Worm (Caenorhabditis elegans) whole organism, L3 larva: Measurements from ENCODE around the gene F44F4.15.

ENCODE experiments used
- ZK546.5 ChIP-seq: sonication (generic microtip); optimal IDR thresholded peaks from 2 replicates; lab custom pipeline; 2017; ENCODE audit warnings: missing biosample characterization, missing genetic modification characterization
- aly-2 ChIP-seq: fragments of 150-350 bp; optimal IDR thresholded peaks from 2 replicates; lab custom pipeline; 2014; ENCODE audit warnings: missing biosample characterization, missing genetic modification characterization
- ama-1 ChIP-seq: fragments of 150-350 bp; optimal IDR thresholded peaks from 2 replicates; lab custom pipeline; 2018
- ceh-16 ChIP-seq: sonication (generic microtip); optimal IDR thresholded peaks from 2 replicates; lab custom pipeline; 2017; ENCODE audit warnings: missing biosample characterization, missing genetic modification characterization
- ceh-9 ChIP-seq: sonication (generic microtip); optimal IDR thresholded peaks from 2 replicates; lab custom pipeline; 2018; ENCODE audit warnings: missing biosample characterization, missing genetic modification characterization
- daf-12 ChIP-seq: fragments of 150-350 bp; optimal IDR thresholded peaks from 2 replicates; lab custom pipeline; 2014; ENCODE audit warnings: missing biosample characterization, missing genetic modification reagents, missing genetic modification characterization
- egl-27 ChIP-seq: sonication (generic microtip); optimal IDR thresholded peaks from 4 replicates; lab custom pipeline; 2017; ENCODE audit warnings: missing biosample characterization, missing genetic modification reagents, missing genetic modification characterization
- egl-5 ChIP-seq: fragments of 150-350 bp; optimal IDR thresholded peaks from 2 replicates; lab custom pipeline; 2017; ENCODE audit warnings: missing biosample characterization, missing genetic modification reagents, missing genetic modification characterization, inconsistent platforms
- elt-1 ChIP-seq: fragments of 150-350 bp; optimal IDR thresholded peaks from 2 replicates; lab custom pipeline; 2014; ENCODE audit warnings: missing biosample characterization, missing genetic modification characterization
- elt-3 ChIP-seq, 3 experiments: fragments of 150-350 bp in 1 of 3; sonication (generic microtip) in 2 of 3; optimal IDR thresholded peaks; 2 replicates in 2 of 3; 4 replicates in 1 of 3; lab custom pipeline; 2014 to 2017; ENCODE audit warnings: missing biosample characterization in 3 of 3, missing genetic modification characterization in 3 of 3
- eor-1 ChIP-seq, 2 experiments: fragments of 150-350 bp; optimal IDR thresholded peaks; 2 replicates each; lab custom pipeline; 2014 to 2018; ENCODE audit warnings: missing biosample characterization in 2 of 2, missing genetic modification characterization in 2 of 2
- fkh-2 ChIP-seq: fragments of 150-350 bp; optimal IDR thresholded peaks from 2 replicates; lab custom pipeline; 2014; ENCODE audit warnings: missing biosample characterization, missing genetic modification reagents, missing genetic modification characterization
- fos-1 ChIP-seq: fragments of 150-350 bp; optimal IDR thresholded peaks from 2 replicates; lab custom pipeline; 2014; ENCODE audit warnings: missing biosample characterization, missing genetic modification characterization
- jun-1 ChIP-seq: fragments of 150-350 bp; optimal IDR thresholded peaks from 2 replicates; lab custom pipeline; 2014; ENCODE audit warnings: missing biosample characterization, missing genetic modification reagents, missing genetic modification characterization
- lin-15B ChIP-seq: fragments of 150-350 bp; optimal IDR thresholded peaks from 2 replicates; lab custom pipeline; 2014; ENCODE audit warnings: missing biosample characterization, missing genetic modification characterization
- lsy-12 ChIP-seq: sonication (generic microtip); optimal IDR thresholded peaks from 2 replicates; lab custom pipeline; 2016; ENCODE audit warnings: mild to moderate bottlenecking, missing genetic modification characterization, missing compliant biosample characterization
- mml-1 ChIP-seq: fragments of 150-350 bp; sonication (generic microtip); optimal IDR thresholded peaks from 3 replicates; lab custom pipeline; 2014; ENCODE audit warnings: missing biosample characterization, missing genetic modification characterization
- nfya-1 ChIP-seq: sonication (generic microtip); optimal IDR thresholded peaks from 2 replicates; lab custom pipeline; 2017; ENCODE audit warnings: missing genetic modification characterization, mild to moderate bottlenecking, missing compliant biosample characterization, antibody characterized with exemption, moderate library complexity; ENCODE audit not compliant: insufficient read depth
- nhr-11 ChIP-seq: fragments of 150-350 bp; optimal IDR thresholded peaks from 2 replicates; lab custom pipeline; 2014; ENCODE audit warnings: missing biosample characterization, missing genetic modification characterization
- nhr-23 ChIP-seq: fragments of 150-350 bp; optimal IDR thresholded peaks from 2 replicates; lab custom pipeline; 2014; ENCODE audit warnings: missing biosample characterization, missing genetic modification reagents, missing genetic modification characterization
- nhr-25 ChIP-seq: sonication (generic microtip); optimal IDR thresholded peaks from 2 replicates; lab custom pipeline; 2017; ENCODE audit warnings: missing biosample characterization, missing genetic modification characterization
- nhr-28 ChIP-seq: fragments of 150-350 bp; optimal IDR thresholded peaks from 2 replicates; lab custom pipeline; 2014; ENCODE audit warnings: missing biosample characterization, missing genetic modification characterization
- nhr-76 ChIP-seq: fragments of 150-350 bp; sonication (generic microtip); optimal IDR thresholded peaks from 5 replicates; lab custom pipeline; 2014; ENCODE audit warnings: missing biosample characterization, missing genetic modification characterization
- nhr-77 ChIP-seq: fragments of 150-350 bp; optimal IDR thresholded peaks from 2 replicates; lab custom pipeline; 2014; ENCODE audit warnings: missing biosample characterization, missing genetic modification characterization
- pqm-1 ChIP-seq: fragments of 150-350 bp; optimal IDR thresholded peaks from 2 replicates; lab custom pipeline; 2017; ENCODE audit warnings: missing biosample characterization, missing genetic modification characterization, inconsistent platforms
- skn-1 ChIP-seq: fragments of 150-350 bp; optimal IDR thresholded peaks from 2 replicates; lab custom pipeline; 2014; ENCODE audit warnings: missing biosample characterization, missing genetic modification characterization
- snpc-4 ChIP-seq: fragments of 150-350 bp; optimal IDR thresholded peaks from 2 replicates; lab custom pipeline; 2014; ENCODE audit warnings: missing biosample characterization, missing genetic modification characterization
- tbx-2 ChIP-seq: sonication (generic microtip); optimal IDR thresholded peaks from 2 replicates; lab custom pipeline; 2016; ENCODE audit warnings: mild to moderate bottlenecking, missing genetic modification characterization, missing compliant biosample characterization
- unc-39 ChIP-seq: sonication (generic microtip); optimal IDR thresholded peaks from 4 replicates; lab custom pipeline; 2017; ENCODE audit warnings: missing biosample characterization, missing genetic modification characterization
- zag-1 ChIP-seq: fragments of 150-350 bp; optimal IDR thresholded peaks from 2 replicates; lab custom pipeline; 2014; ENCODE audit warnings: missing biosample characterization, missing genetic modification characterization
- ztf-4 ChIP-seq: fragments of 150-350 bp; optimal IDR thresholded peaks from 2 replicates; lab custom pipeline; 2014; ENCODE audit warnings: missing biosample characterization, missing genetic modification characterization

F44F4.15 gene

DNA sequence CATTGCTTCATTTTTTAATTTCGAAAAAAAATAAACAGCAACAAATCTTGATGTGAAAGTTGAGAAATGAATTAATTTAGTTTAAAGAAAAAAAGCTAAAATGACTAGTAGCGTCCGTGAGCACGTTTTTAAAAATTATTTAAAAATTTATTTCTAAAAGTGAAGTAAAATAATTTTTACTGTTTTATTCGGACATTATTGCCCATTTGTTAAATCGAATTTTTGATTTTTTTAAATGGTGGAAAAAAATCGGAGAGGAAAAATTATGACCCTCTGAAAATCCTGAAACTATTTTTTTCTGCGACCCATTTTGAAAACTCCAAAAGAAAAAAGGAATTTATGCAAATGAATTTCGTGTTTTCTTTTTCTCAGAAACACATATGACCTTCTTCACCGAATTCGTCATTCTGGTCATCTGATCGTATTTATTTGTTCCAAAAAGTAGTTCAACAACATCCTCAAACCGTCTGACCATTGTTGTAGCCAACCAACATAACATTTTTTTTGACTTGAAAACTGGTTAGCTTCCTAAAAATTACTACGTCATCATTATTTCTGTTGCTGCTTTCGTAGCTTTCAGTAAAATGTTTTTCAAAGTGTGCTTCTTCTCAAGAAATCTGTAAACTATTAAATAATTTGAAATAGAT, 28.5 kb upstream of the F44F4.15 start, which contains the start of gene F44F4.3:
Gene F44F4.3, minus strand, starts transcription at position 51 of the 647 bp plus-strand sequence.
- TF ChIP-seq pqm-1 (no peak), nhr-23 (tag; lab: Kevin White, UChicago) (peak; percentile 68)

DNA sequence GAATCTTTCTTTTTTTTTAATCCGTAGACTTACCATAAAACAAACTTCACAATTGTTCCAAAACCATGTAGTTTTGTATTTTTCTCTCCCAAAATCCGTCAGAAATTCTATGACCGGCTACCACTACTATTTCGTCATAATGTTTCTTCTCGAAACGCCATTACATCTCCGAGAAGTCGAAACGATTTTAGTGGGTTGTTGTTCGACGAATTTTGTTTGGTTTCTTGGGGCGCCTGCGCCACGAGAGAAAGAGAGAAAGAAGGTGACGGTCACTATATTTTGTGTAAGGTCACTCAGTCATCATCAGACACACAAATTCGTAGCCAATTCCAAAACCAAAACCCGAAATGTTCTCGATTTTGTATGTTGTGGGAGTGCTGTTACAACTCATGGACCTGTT, 27.4 kb upstream of the F44F4.15 start:
- TF ChIP-seq skn-1 (tag; lab: Kevin White, UChicago) = no peak
- TF ChIP-seq pqm-1 = no peak
- no peak for TF ChIP-seq eor-1 (tag; optimal IDR thresholded peaks at IDR 0.05; lab: Kevin White, UChicago)
- no peak for TF ChIP-seq snpc-4 (tag; lab: Kevin White, UChicago)
- peak; percentile 16 for TF ChIP-seq egl-5 (tag; lab: Kevin White, UChicago)
- no peak for TF ChIP-seq nhr-11 (tag; lab: Kevin White, UChicago)
- TF ChIP-seq nfya-1 (tag; lab: Kevin White, UChicago) = no peak
- peak; percentile 75 for TF ChIP-seq nhr-23 (tag; lab: Kevin White, UChicago)
- no peak for TF ChIP-seq fkh-2
- no peak for TF ChIP-seq ama-1
- no peak for TF ChIP-seq elt-1 (tag; lab: Kevin White, UChicago)
- no peak for TF ChIP-seq ZK546.5 (tag; lab: Kevin White, UChicago)
- TF ChIP-seq zag-1 (tag; lab: Kevin White, UChicago) = no peak
- TF ChIP-seq nhr-25 = peak; percentile 69
- no peak for TF ChIP-seq mml-1 (tag; lab: Kevin White, UChicago)

DNA sequence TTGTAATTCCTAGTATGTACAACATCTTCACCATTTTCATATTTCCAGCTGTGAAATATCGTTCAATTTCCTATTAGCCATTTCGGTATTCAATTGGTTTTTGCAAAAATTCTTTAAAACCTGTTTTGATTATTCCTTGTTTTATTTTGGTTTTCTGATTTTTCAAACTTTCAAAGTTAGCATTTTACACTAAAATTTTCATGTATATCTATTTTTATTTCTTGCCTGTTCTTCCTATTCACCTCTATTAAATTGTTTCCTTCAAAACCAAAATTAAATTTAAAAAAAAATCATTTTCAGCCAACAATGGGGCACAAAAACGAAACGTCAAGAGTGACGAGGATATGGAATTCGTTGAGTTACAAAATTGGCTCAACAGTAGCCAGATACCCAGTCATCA, 25.5 kb upstream of the F44F4.15 start, which contains the start of gene ptr-8:
Gene ptr-8, plus strand, starts transcription at position 301 of the 400 bp plus-strand sequence.
- TF ChIP-seq lin-15B (tag; lab: Kevin White, UChicago) (no peak), nhr-77 (tag; lab: Kevin White, UChicago) (no peak), ztf-4 (tag; lab: Kevin White, UChicago) (no peak), fos-1 (tag; lab: Kevin White, UChicago) (no peak), nhr-76 (tag; lab: Kevin White, UChicago) (no peak)

DNA sequence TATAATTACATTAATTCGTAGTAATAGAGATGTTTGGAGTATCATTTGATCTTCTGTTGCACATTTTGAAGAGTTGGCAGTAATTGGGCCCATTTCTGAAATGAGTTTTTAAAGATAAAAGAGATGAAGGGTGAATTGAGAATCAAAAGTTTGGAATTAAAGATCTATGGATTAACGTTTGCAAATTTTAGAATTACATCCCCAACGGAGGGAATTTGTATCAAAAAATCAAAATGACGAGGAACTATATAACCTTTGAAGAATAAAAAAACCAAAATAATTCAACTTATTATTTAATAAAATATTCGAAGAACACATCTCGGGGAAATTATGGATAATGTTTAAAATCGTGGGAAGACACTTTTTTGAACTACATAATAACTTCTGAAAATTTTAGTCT, 19.5 kb upstream of the F44F4.15 start, which contains the start of gene sra-10:
Gene sra-10, minus strand, starts transcription at position 101 of the 400 bp plus-strand sequence.
- TF ChIP-seq lin-15B (tag; lab: Kevin White, UChicago) (no peak), skn-1 (tag; lab: Kevin White, UChicago) (no peak), ZK546.5 (tag; lab: Kevin White, UChicago) (no peak), elt-3 (tag; optimal IDR thresholded peaks at IDR 0.05; lab: Kevin White, UChicago) (no peak)

DNA sequence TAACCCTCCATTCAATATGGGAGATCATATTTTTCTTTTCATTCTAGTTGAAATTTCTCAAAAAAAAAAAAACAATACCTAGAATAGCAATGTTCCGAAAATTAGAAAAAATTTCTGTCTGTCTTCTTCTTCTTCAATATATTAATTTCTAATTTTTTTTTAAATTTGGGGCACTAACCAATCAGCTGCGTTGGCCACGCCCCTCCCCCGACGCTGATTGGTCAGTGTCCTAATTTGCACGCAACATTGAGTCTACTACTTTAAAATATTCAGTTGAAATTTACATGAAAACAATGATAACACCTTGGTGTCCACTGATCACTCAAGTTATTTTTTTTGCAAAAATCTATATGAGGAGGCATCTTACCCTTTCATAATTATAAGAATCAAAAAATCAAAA, 18.5 kb upstream of the F44F4.15 start:
- TF ChIP-seq fos-1 (tag; lab: Kevin White, UChicago) (no peak), nfya-1 (tag; lab: Kevin White, UChicago) (peak; percentile 71)

DNA sequence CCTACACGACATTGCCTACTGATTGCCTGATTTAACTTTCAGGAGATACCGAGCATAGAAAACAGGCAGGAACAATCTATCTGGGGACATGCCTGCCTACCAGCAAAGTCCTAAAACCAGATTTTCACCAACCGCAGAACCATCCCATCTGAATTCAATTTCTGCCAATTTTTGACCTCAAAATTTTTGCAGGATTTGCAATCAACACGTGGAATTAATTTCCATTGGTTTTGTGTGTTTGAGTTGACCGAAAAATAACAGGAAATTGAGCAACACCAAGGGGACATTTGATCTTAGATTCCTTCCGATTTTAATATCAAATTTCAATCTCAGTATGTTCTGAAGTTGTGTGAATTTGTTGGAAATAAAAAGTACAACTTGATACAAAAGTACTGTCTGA, 15.5 kb upstream of the F44F4.15 start:
- TF ChIP-seq egl-5 (tag; lab: Kevin White, UChicago) (no peak), nhr-25 (no peak), nhr-28 (tag; lab: Kevin White, UChicago) (no peak), nfya-1 (tag; lab: Kevin White, UChicago) (no peak), daf-12 (no peak), tbx-2 (no peak), egl-27 (tag; lab: Kevin White, UChicago) (no peak), ama-1 (no peak), ZK546.5 (tag; lab: Kevin White, UChicago) (no peak), eor-1 (tag; optimal IDR thresholded peaks at IDR 0.05; lab: Kevin White, UChicago) (no peak), ceh-16 (no peak), zag-1 (tag; lab: Kevin White, UChicago) (no peak), fos-1 (tag; lab: Kevin White, UChicago) (no peak), ceh-9 (tag; lab: Kevin White, UChicago) (no peak), jun-1 (tag; lab: Kevin White, UChicago) (no peak), aly-2 (no peak), unc-39 (tag; lab: Kevin White, UChicago) (no peak), nhr-23 (tag; lab: Kevin White, UChicago) (no peak), nhr-11 (tag; lab: Kevin White, UChicago) (no peak), lsy-12 (tag; lab: Kevin White, UChicago) (no peak)
